Worm (Caenorhabditis elegans): ENCODE measurements around the gene K08H2.2.
A peak's percentile ranks its signal among the peaks of the same experiment; 100 is the strongest.

ce11 chrX:13283462-13283861 is 48.7 kb upstream of the K08H2.2 start:
- TF ChIP-seq daf-12 (tag; optimal IDR thresholded peaks at IDR 0.05) (no peak), ZK337.2 (GFP tag; IDR thresholded peaks at IDR 0.05) (peak; percentile 44; the same call in 1 of the 2 replicates)

All from whole organism, L4 larva.